Worm (Caenorhabditis elegans) whole organism, L2 larva: ENCODE data around the gene F37B12.3.

Experiments
- C34F6.9 ChIP-seq: fragments of 150-350 bp; optimal IDR thresholded peaks from 2 replicates; lab custom pipeline; 2014; ENCODE audit warnings: missing biosample characterization, missing genetic modification characterization
- ZK546.5 ChIP-seq: sonication (generic microtip); optimal IDR thresholded peaks from 2 replicates; lab custom pipeline; 2017; ENCODE audit warnings: missing biosample characterization, missing genetic modification characterization
- aly-2 ChIP-seq: fragments of 150-350 bp; optimal IDR thresholded peaks from 2 replicates; lab custom pipeline; 2014; ENCODE audit warnings: missing biosample characterization, missing genetic modification characterization
- ama-1 ChIP-seq: fragments of 150-350 bp; optimal IDR thresholded peaks from 2 replicates; lab custom pipeline; 2018; ENCODE audit warnings: inconsistent platforms
- blmp-1 ChIP-seq: sonication (generic microtip); optimal IDR thresholded peaks from 2 replicates; lab custom pipeline; 2017; ENCODE audit warnings: missing genetic modification characterization, mild to moderate bottlenecking, missing compliant biosample characterization, antibody characterized with exemption, moderate library complexity; ENCODE audit not compliant: insufficient read depth
- ceh-82 ChIP-seq: fragments of 150-350 bp; optimal IDR thresholded peaks from 2 replicates; lab custom pipeline; 2014; ENCODE audit warnings: missing biosample characterization, missing genetic modification characterization
- crh-2 ChIP-seq: sonication (generic microtip); optimal IDR thresholded peaks from 2 replicates; lab custom pipeline; 2017; ENCODE audit warnings: missing biosample characterization, missing genetic modification characterization
- dmd-4 ChIP-seq: sonication (generic microtip); optimal IDR thresholded peaks from 2 replicates; lab custom pipeline; 2017; ENCODE audit warnings: missing biosample characterization, missing genetic modification characterization
- egl-27 ChIP-seq: sonication (generic microtip); optimal IDR thresholded peaks from 3 replicates; lab custom pipeline; 2017; ENCODE audit warnings: missing biosample characterization, missing genetic modification reagents, missing genetic modification characterization
- elt-1 ChIP-seq: fragments of 150-350 bp; optimal IDR thresholded peaks from 2 replicates; lab custom pipeline; 2014; ENCODE audit warnings: missing biosample characterization, missing genetic modification characterization
- elt-3 ChIP-seq: sonication (generic microtip); optimal IDR thresholded peaks from 2 replicates; lab custom pipeline; 2017; ENCODE audit warnings: missing biosample characterization, missing genetic modification characterization
- fos-1 ChIP-seq: fragments of 150-350 bp; optimal IDR thresholded peaks from 2 replicates; lab custom pipeline; 2014; ENCODE audit warnings: missing biosample characterization, missing genetic modification characterization
- gmeb-1 ChIP-seq: fragments of 150-350 bp; optimal IDR thresholded peaks from 2 replicates; lab custom pipeline; 2014; ENCODE audit warnings: missing biosample characterization, missing genetic modification characterization
- lin-13 ChIP-seq: fragments of 150-350 bp; optimal IDR thresholded peaks from 2 replicates; lab custom pipeline; 2014; ENCODE audit warnings: missing biosample characterization, missing genetic modification reagents, missing genetic modification characterization
- lin-39 ChIP-seq: fragments of 150-350 bp; optimal IDR thresholded peaks from 2 replicates; lab custom pipeline; 2014; ENCODE audit warnings: missing biosample characterization, missing genetic modification reagents, missing genetic modification characterization
- lsy-2 ChIP-seq, 2 experiments: fragments of 150-350 bp in 1 of 2; sonication (generic microtip) in 1 of 2; optimal IDR thresholded peaks; 2 replicates each; lab custom pipeline; 2014 to 2017; ENCODE audit warnings: missing biosample characterization in 2 of 2, missing genetic modification characterization in 2 of 2
- mab-5 ChIP-seq: fragments of 150-350 bp; optimal IDR thresholded peaks from 2 replicates; lab custom pipeline; 2014; ENCODE audit warnings: missing biosample characterization, missing genetic modification characterization
- mbf-1 ChIP-seq: sonication (generic microtip); optimal IDR thresholded peaks from 2 replicates; lab custom pipeline; 2017; ENCODE audit warnings: missing biosample characterization, missing genetic modification characterization
- nhr-11 ChIP-seq: fragments of 150-350 bp; optimal IDR thresholded peaks from 2 replicates; lab custom pipeline; 2014; ENCODE audit warnings: missing biosample characterization, missing genetic modification characterization
- nhr-12 ChIP-seq: fragments of 150-350 bp; optimal IDR thresholded peaks from 2 replicates; lab custom pipeline; 2014; ENCODE audit warnings: missing biosample characterization, missing genetic modification characterization
- nhr-129 ChIP-seq: fragments of 150-350 bp; optimal IDR thresholded peaks from 2 replicates; lab custom pipeline; 2014; ENCODE audit warnings: missing biosample characterization, missing genetic modification characterization
- nhr-21 ChIP-seq: fragments of 150-350 bp; optimal IDR thresholded peaks from 2 replicates; lab custom pipeline; 2014; ENCODE audit warnings: missing biosample characterization, missing genetic modification characterization
- nhr-23 ChIP-seq: fragments of 150-350 bp; optimal IDR thresholded peaks from 2 replicates; lab custom pipeline; 2014; ENCODE audit warnings: missing biosample characterization, missing genetic modification reagents, missing genetic modification characterization
- nhr-237 ChIP-seq: fragments of 150-350 bp; optimal IDR thresholded peaks from 2 replicates; lab custom pipeline; 2014; ENCODE audit warnings: missing biosample characterization, missing genetic modification characterization
- nhr-25 ChIP-seq: fragments of 150-350 bp; sonication (generic microtip); optimal IDR thresholded peaks from 3 replicates; lab custom pipeline; 2014; ENCODE audit warnings: missing biosample characterization, missing genetic modification characterization
- peb-1 ChIP-seq: fragments of 150-350 bp; optimal IDR thresholded peaks from 2 replicates; lab custom pipeline; 2014; ENCODE audit warnings: missing biosample characterization, missing genetic modification characterization
- sma-3 ChIP-seq: sonication (generic microtip); optimal IDR thresholded peaks from 2 replicates; lab custom pipeline; 2016; ENCODE audit warnings: missing genetic modification reagents, missing genetic modification characterization, missing compliant biosample characterization
- sma-9 ChIP-seq, 2 experiments: fragments of 150-350 bp in 1 of 2; sonication (generic microtip) in 1 of 2; optimal IDR thresholded peaks; 2 replicates each; lab custom pipeline; 2014 to 2016; ENCODE audit warnings: missing genetic modification characterization in 2 of 2, mild to moderate bottlenecking in 1 of 2, missing biosample characterization in 1 of 2, missing compliant biosample characterization in 1 of 2, missing genetic modification reagents in 1 of 2, moderate library complexity in 1 of 2
- snpc-4 ChIP-seq: fragments of 150-350 bp; optimal IDR thresholded peaks from 2 replicates; lab custom pipeline; 2014; ENCODE audit warnings: missing biosample characterization, missing genetic modification characterization
- unc-55 ChIP-seq: fragments of 150-350 bp; sonication (generic microtip); optimal IDR thresholded peaks from 3 replicates; lab custom pipeline; 2014; ENCODE audit warnings: missing biosample characterization, missing genetic modification reagents, missing genetic modification characterization
- unc-62 ChIP-seq: fragments of 150-350 bp; optimal IDR thresholded peaks from 2 replicates; lab custom pipeline; 2014; ENCODE audit warnings: missing biosample characterization, missing genetic modification reagents, missing genetic modification characterization
- zag-1 ChIP-seq: fragments of 150-350 bp; optimal IDR thresholded peaks from 2 replicates; lab custom pipeline; 2014; ENCODE audit warnings: missing biosample characterization, missing genetic modification characterization

F37B12.3 gene

DNA sequence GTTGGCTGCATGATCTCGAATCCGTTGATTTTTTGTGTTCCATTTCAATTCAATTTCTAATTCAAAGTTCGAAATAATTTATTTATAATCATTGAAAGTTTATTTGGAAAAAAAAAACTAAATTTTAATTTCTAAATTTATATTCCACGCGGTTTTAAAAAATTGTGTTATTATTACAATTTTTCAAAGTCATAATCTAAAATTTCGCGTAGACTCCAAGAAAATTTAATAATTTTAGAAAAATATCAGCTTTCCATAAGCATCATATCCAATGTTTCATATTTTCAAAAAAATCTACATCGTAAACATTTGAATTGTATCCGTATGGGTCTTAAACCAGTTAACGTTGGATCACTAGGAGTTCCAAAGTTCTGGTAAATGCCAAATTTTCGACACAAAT lies 40.9 kb downstream of the F37B12.3 start, which contains the start of gene F44G4.5:
Gene F44G4.5 (minus strand): TSS at position 101 of the 400 bp plus-strand sequence.
- TF ChIP-seq nhr-25 (tag; lab: Kevin White, UChicago): no peak

- TF ChIP-seq lsy-2 (tag; optimal IDR thresholded peaks at IDR 0.05; lab: Kevin White, UChicago) (peak; percentile 55 to 94), C34F6.9 (peak; percentile 67), sma-3 (GFP tag; lab: Kevin White, UChicago) (no peak), nhr-11 (no peak), nhr-129 (tag; lab: Kevin White, UChicago) (peak; percentile 18), peb-1 (tag; lab: Kevin White, UChicago) (no peak), unc-55 (GFP tag; lab: Kevin White, UChicago) (peak; percentile 68)
These were observed 43.7 kb downstream of the F37B12.3 start, which contains the start of the genes F44G4.3 and tdp-1 for ce11 chrII:8997479-8997878. F44G4.3 (minus strand) TSS chrII:8997662. tdp-1 (plus strand) TSS chrII:8997825.

DNA sequence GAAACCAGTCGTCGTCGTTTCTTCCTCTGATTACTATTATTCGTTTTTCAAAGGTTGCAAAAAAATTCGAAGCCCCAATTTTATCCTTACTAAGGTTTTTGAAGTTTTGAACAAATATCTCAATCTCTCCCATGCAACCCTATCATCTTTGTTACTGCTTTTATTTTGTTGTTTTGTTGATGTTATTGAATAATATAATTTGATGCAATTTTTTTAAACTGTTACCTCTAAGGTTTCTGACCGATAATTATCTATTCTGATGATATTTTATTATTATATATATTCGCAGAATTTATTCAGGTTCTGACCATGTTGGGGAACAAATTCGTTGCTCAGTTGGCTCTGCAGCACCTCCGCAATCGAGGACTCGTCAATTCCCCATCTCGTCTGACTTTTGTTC lies 45.1 kb downstream of the F37B12.3 start, which contains the start of gene ndub-2:
Gene ndub-2 (plus strand): TSS at position 301 of the 400 bp plus-strand sequence.
- TF ChIP-seq gmeb-1 (no peak), blmp-1 (tag; lab: Kevin White, UChicago) (no peak), aly-2 (no peak), nhr-237 (no peak), mab-5 (no peak), ama-1 (lab: Kevin White, UChicago) (no peak), peb-1 (tag; lab: Kevin White, UChicago) (no peak), nhr-23 (tag; lab: Kevin White, UChicago) (no peak), elt-3 (no peak), egl-27 (no peak), sma-9 (GFP tag; optimal IDR thresholded peaks at IDR 0.05; lab: Kevin White, UChicago) (no peak), sma-9 (tag; optimal IDR thresholded peaks at IDR 0.05; lab: Kevin White, UChicago) (no peak), nhr-12 (tag; lab: Kevin White, UChicago) (no peak), mbf-1 (no peak), nhr-21 (no peak), ZK546.5 (no peak), dmd-4 (tag; lab: Kevin White, UChicago) (no peak), zag-1 (no peak), snpc-4 (tag; lab: Kevin White, UChicago) (no peak), elt-1 (tag; lab: Kevin White, UChicago) (no peak), nhr-25 (tag; lab: Kevin White, UChicago) (no peak)
- TF ChIP-seq, all 48 proteins: peak for 0

DNA sequence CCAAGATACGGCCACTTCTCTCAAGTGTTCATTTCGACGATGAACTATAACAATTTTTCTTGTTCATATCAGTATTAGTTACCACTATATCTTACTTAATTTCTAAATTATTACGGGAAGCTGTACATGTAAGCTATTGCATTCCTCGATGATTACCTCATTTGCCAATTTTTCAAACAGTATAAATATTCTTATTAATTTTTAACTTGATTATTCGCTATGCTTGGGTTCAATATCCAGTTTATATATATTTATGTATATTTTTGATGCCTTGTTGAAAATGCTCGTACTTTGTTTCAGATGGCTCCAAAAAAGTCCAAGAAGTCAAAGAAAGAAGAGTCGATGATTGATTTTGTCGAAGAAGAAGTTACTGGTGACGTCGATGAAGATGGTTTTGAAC lies 46.9 kb downstream of the F37B12.3 start, which contains the start of gene F44G4.1:
Gene F44G4.1 (plus strand): TSS at position 301 of the 400 bp plus-strand sequence.
- TF ChIP-seq lin-39 (tag; lab: Kevin White, UChicago) (no peak), ceh-82 (tag; lab: Kevin White, UChicago) (no peak), peb-1 (tag; lab: Kevin White, UChicago) (no peak), unc-55 (GFP tag; lab: Kevin White, UChicago) (no peak), elt-3 (no peak), nhr-129 (tag; lab: Kevin White, UChicago) (no peak)

DNA sequence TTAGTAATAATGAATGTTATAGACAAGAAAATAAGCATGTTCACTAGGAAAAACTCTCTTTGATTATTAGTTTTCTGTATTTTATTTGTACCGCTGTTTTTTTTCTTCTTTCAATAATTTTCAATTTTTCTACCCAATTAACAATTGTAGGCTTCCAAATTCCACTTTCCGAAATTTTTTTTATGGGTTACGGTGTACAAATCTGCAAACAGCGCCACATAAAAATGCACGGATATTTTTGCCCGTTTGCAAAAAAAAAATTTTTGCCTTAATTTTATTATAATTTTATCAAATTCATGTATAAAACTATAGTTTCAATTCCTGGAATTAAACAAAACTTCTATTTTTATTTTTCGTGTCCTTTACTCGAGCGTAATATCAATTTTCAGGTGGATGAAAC lies 48.4 kb downstream of the F37B12.3 start, which contains the start of gene ooc-5:
Gene ooc-5 (plus strand): TSS at position 381 of the 400 bp plus-strand sequence.
- TF ChIP-seq C34F6.9 (peak; percentile 18), lin-39 (tag; lab: Kevin White, UChicago) (no peak), crh-2 (tag; lab: Kevin White, UChicago) (no peak), lin-13 (GFP tag; lab: Kevin White, UChicago) (no peak), lsy-2 (tag; optimal IDR thresholded peaks at IDR 0.05; lab: Kevin White, UChicago) (peak; percentile 33 to 96), dmd-4 (tag; lab: Kevin White, UChicago) (no peak), unc-55 (GFP tag; lab: Kevin White, UChicago) (peak; percentile 52), ceh-82 (tag; lab: Kevin White, UChicago) (no peak), fos-1 (tag; lab: Kevin White, UChicago) (no peak)

- TF ChIP-seq gmeb-1: no peak
- TF ChIP-seq aly-2: no peak
- TF ChIP-seq dmd-4 (tag; lab: Kevin White, UChicago): no peak
- no peak for TF ChIP-seq nhr-12 (tag; lab: Kevin White, UChicago)
- peak; percentile 91 for TF ChIP-seq fos-1 (tag; lab: Kevin White, UChicago)
- no peak for TF ChIP-seq unc-62
- TF ChIP-seq snpc-4 (tag; lab: Kevin White, UChicago): no peak
- TF ChIP-seq, all 48 proteins: peak for 1
These were observed 49.6 kb downstream of the F37B12.3 start for ce11 chrII:8991602-8992001.
